Worm (Caenorhabditis elegans): Measurements from ENCODE around the gene pezo-1.

DNA sequence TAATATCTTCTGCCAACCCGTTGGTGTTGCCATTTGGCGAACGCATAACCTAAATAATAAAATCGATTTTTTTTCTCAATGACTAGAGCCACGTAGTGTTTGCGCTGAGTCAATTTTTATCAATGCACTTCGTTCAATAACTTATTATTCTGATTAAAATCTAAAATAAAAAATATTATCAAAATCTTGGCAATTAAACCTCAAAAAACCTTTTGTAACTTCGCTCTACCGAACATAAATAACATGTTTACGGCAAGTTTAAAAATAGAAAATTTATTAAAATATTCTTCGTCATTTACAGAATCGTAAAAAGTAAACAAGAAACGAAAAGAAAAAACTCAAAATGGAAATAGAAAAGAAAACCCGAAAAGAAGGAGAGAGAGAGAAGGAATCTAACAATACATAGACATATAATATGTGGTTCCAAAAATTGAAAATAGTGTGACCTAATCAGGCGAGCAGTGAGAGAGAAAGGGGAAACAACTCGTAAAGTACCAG lies 23.2 kb downstream of the pezo-1 start, which contains the start of gene pigc-1:
- TF ChIP-seq egl-18 (GFP tag; IDR thresholded peaks at IDR 0.05): no peak
- TF ChIP-seq ama-1 (optimal IDR thresholded peaks at IDR 0.05): no peak
- TF ChIP-seq ama-1 (GFP tag; optimal IDR thresholded peaks at IDR 0.05): no peak
- no peak for TF ChIP-seq pha-4 (tag; optimal IDR thresholded peaks at IDR 0.05)
- TF ChIP-seq madf-3 (GFP tag; IDR thresholded peaks at IDR 0.05): no peak
- TF ChIP-seq Y67H2A.10 (GFP tag; conservative IDR thresholded peaks at IDR 0.05): no peak
- no peak for TF ChIP-seq hlh-26 (GFP tag; conservative IDR thresholded peaks at IDR 0.05)
- no peak for TF ChIP-seq akir-1 (GFP tag; optimal IDR thresholded peaks at IDR 0.05)
- TF ChIP-seq ztf-28 (GFP tag; IDR thresholded peaks at IDR 0.05): no peak
